Fruit fly (Drosophila melanogaster) whole organism, wandering third instar larva: ENCODE data around the gene CG31525.

Source experiments
- CG32264 ChIP-seq: fragments of 200-800 bp; sonication (Bioruptor generic); optimal IDR thresholded peaks from 2 replicates; lab custom pipeline; 2016; ENCODE audit warnings: missing biosample characterization, missing genetic modification characterization
- CG9705 ChIP-seq: fragments of 200-800 bp; sonication (Bioruptor generic); optimal IDR thresholded peaks from 2 replicates; lab custom pipeline; 2018; ENCODE audit warnings: missing biosample characterization, mild to moderate bottlenecking, missing genetic modification characterization
- CrebA ChIP-seq: fragments of 200-800 bp; sonication (Bioruptor generic); optimal IDR thresholded peaks from 2 replicates; lab custom pipeline; 2016; ENCODE audit warnings: missing biosample characterization, mild to moderate bottlenecking, missing genetic modification characterization, borderline replicate concordance
- Dfd ChIP-seq: fragments of >200 bp; optimal IDR thresholded peaks from 2 replicates; lab custom pipeline; 2017; ENCODE audit warnings: missing biosample characterization, missing genetic modification characterization
- Dif ChIP-seq: fragments of 200-275, 200-300 bp; sonication (Bioruptor generic); optimal IDR thresholded peaks from 2 replicates; lab custom pipeline; 2018; ENCODE audit warnings: missing biosample characterization, missing genetic modification characterization; ENCODE audit not compliant: partially characterized antibody
- GATAd ChIP-seq: sonication (Bioruptor generic); optimal IDR thresholded peaks from 2 replicates; lab custom pipeline; 2016; ENCODE audit warnings: missing biosample characterization, missing genetic modification characterization
- HLH106 ChIP-seq: fragments of 200-800 bp; optimal IDR thresholded peaks from 3 replicates; lab custom pipeline; 2019; ENCODE audit warnings: missing biosample characterization, mild to moderate bottlenecking, missing genetic modification characterization, moderate library complexity
- Hnf4 ChIP-seq: fragments of 200-800 bp; sonication (Bioruptor generic); optimal IDR thresholded peaks from 2 replicates; lab custom pipeline; 2016; ENCODE audit warnings: missing biosample characterization, mild to moderate bottlenecking, missing genetic modification characterization
- Hr78 ChIP-seq: fragments of >200 bp; optimal IDR thresholded peaks from 2 replicates; lab custom pipeline; 2017; ENCODE audit warnings: missing biosample characterization, missing genetic modification characterization
- Hr83 ChIP-seq: fragments of 200-300 bp; sonication (Bioruptor generic); optimal IDR thresholded peaks from 2 replicates; lab custom pipeline; 2016; ENCODE audit warnings: missing biosample characterization, mild to moderate bottlenecking, missing genetic modification characterization, moderate library complexity; ENCODE audit not compliant: poor library complexity, severe bottlenecking
- Jra ChIP-seq: sonication (Bioruptor generic); optimal IDR thresholded peaks from 2 replicates; lab custom pipeline; 2016; ENCODE audit warnings: missing biosample characterization, missing genetic modification characterization
- N ChIP-seq: fragments of >200 bp; optimal IDR thresholded peaks from 2 replicates; lab custom pipeline; 2018; ENCODE audit warnings: missing biosample characterization, missing external identifiers, missing genetic modification characterization
- OdsH ChIP-seq: fragments of 200-800 bp; sonication (Bioruptor generic); optimal IDR thresholded peaks from 2 replicates; lab custom pipeline; 2016; ENCODE audit warnings: missing biosample characterization, mild to moderate bottlenecking, missing genetic modification characterization
- Rel ChIP-seq, 2 experiments: fragments of 200-800 bp; sonication (Bioruptor generic) in 1 of 2; optimal IDR thresholded peaks; 2 replicates in 1 of 2; 3 replicates in 1 of 2; lab custom pipeline; 2016 to 2019; ENCODE audit warnings: mild to moderate bottlenecking in 2 of 2, missing biosample characterization in 2 of 2, missing genetic modification characterization in 2 of 2, moderate library complexity in 1 of 2
- Sp1 ChIP-seq: fragments of 200-800 bp; sonication (Bioruptor generic); optimal IDR thresholded peaks from 3 replicates; lab custom pipeline; 2019; ENCODE audit warnings: missing biosample characterization, mild to moderate bottlenecking, missing genetic modification characterization, moderate library complexity
- Vsx2 ChIP-seq: fragments of 200-300, 225-300 bp; sonication (Bioruptor generic); optimal IDR thresholded peaks from 2 replicates; lab custom pipeline; 2018; ENCODE audit warnings: missing biosample characterization, missing genetic modification characterization; ENCODE audit not compliant: partially characterized antibody
- br ChIP-seq: fragments of 200-800 bp; sonication (Bioruptor generic); optimal IDR thresholded peaks from 2 replicates; lab custom pipeline; 2016; ENCODE audit warnings: missing biosample characterization, missing genetic modification characterization
- dl ChIP-seq, 2 experiments: fragments of 175-275, 200-275 bp in 1 of 2; fragments of 200-275 bp in 1 of 2; sonication (Bioruptor generic); optimal IDR thresholded peaks; lab custom pipeline; 2018; ENCODE audit warnings: mild to moderate bottlenecking in 2 of 2, missing biosample characterization in 2 of 2, missing genetic modification characterization in 2 of 2, moderate library complexity in 2 of 2; ENCODE audit not compliant: partially characterized antibody in 2 of 2, insufficient read depth in 1 of 2
- dmrt93B ChIP-seq: fragments of 200-800 bp; sonication (Bioruptor generic); optimal IDR thresholded peaks from 2 replicates; lab custom pipeline; 2018; ENCODE audit warnings: missing biosample characterization, mild to moderate bottlenecking, missing genetic modification characterization
- dsf ChIP-seq: sonication (Bioruptor generic); optimal IDR thresholded peaks from 2 replicates; lab custom pipeline; 2016; ENCODE audit warnings: missing biosample characterization, missing genetic modification characterization, borderline replicate concordance
- ey ChIP-seq: fragments of 200-800 bp; sonication (Bioruptor generic); optimal IDR thresholded peaks from 2 replicates; lab custom pipeline; 2016; ENCODE audit warnings: missing biosample characterization, missing genetic modification characterization
- foxo ChIP-seq, 2 experiments: fragments of 200-800 bp; sonication (Bioruptor generic); optimal IDR thresholded peaks; 2 replicates in 1 of 2; 3 replicates in 1 of 2; lab custom pipeline; 2016 to 2017; ENCODE audit warnings: missing biosample characterization in 2 of 2, missing genetic modification characterization in 2 of 2
- fru ChIP-seq: fragments of 200-800 bp; sonication (Bioruptor generic); optimal IDR thresholded peaks from 3 replicates; lab custom pipeline; 2016; ENCODE audit warnings: missing biosample characterization, mild to moderate bottlenecking, missing genetic modification characterization
- h ChIP-seq: fragments of 200-800 bp; sonication (Bioruptor generic); optimal IDR thresholded peaks from 3 replicates; lab custom pipeline; 2016; ENCODE audit warnings: missing biosample characterization, mild to moderate bottlenecking, missing genetic modification characterization
- pan ChIP-seq: fragments of >200 bp; optimal IDR thresholded peaks from 2 replicates; lab custom pipeline; 2017
- psq ChIP-seq: fragments of 200-800 bp; sonication (Bioruptor generic); optimal IDR thresholded peaks from 3 replicates; lab custom pipeline; 2017; ENCODE audit warnings: missing biosample characterization, mild to moderate bottlenecking, missing genetic modification characterization, moderate library complexity
- rgr ChIP-seq: fragments of 200-800 bp; sonication (Bioruptor generic); optimal IDR thresholded peaks from 3 replicates; lab custom pipeline; 2016; ENCODE audit warnings: missing biosample characterization, mild to moderate bottlenecking, missing genetic modification characterization
- sage ChIP-seq: fragments of 200-800 bp; sonication (Bioruptor generic); optimal IDR thresholded peaks from 2 replicates; lab custom pipeline; 2016; ENCODE audit warnings: missing biosample characterization, mild to moderate bottlenecking, missing genetic modification characterization
- sv ChIP-seq: fragments of 200-800 bp; sonication (Bioruptor generic); optimal IDR thresholded peaks from 3 replicates; lab custom pipeline; 2016; ENCODE audit warnings: missing biosample characterization, missing genetic modification characterization
- tai ChIP-seq: sonication (Bioruptor generic); optimal IDR thresholded peaks from 2 replicates; lab custom pipeline; 2016; ENCODE audit warnings: missing biosample characterization, missing genetic modification characterization
- usp ChIP-seq: fragments of >200 bp; optimal IDR thresholded peaks from 2 replicates; lab custom pipeline; 2017; ENCODE audit warnings: missing biosample characterization, missing genetic modification characterization

CG31525 gene

DNA sequence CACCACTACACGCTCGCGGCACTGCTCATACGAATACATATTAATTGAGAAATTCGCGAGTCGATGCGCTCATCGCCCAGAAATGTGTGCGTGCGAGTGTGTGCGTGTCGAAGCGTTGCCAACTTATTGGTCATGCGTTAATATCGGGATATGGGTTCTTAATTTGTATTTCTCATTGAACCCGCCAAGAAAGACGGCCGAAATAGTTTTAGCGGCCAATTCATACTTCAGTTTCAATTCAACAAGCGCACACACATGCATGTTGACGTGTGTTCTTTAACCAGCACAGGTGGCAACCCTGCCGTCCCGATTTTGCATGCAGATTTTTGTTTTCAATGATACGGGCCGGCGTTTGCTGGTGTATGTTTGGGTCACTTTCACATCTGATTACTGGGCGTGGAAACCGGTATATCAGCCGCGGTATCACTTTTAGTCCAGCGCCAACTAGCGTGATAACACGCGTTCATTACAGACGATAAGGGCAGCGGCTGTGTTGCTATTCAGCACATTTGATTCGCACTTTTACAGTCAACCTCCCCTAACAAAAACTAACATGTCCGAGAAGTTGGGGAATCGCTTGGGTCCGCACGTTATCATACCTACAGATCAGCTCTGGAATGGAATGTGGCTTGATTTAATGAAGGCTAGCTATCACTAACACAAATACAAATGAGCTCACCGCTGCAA, 23.0 kb upstream of the CG31525 start:
- TF ChIP-seq CG32264 (GFP tag; lab: Kevin White, UChicago) (peak; percentile 23), tai (GFP tag; lab: Kevin White, UChicago) (no peak), h (GFP tag; lab: Kevin White, UChicago) (peak; percentile 73), Hnf4 (GFP tag; lab: Kevin White, UChicago) (peak; percentile 53), CG9705 (GFP tag; lab: Kevin White, UChicago) (peak; percentile 19), Hr78 (no peak), Sp1 (GFP tag; lab: Kevin White, UChicago) (peak; percentile 38), foxo (GFP tag; optimal IDR thresholded peaks at IDR 0.05; lab: Kevin White, UChicago) (peak; percentile 21 to 76), Jra (GFP tag; lab: Kevin White, UChicago) (peak; percentile 89), usp (GFP tag; lab: Kevin White, UChicago) (no peak), Hr83 (GFP tag; lab: Kevin White, UChicago) (no peak), Rel (GFP tag; optimal IDR thresholded peaks at IDR 0.05; lab: Kevin White, UChicago) (no peak), Rel (tag; optimal IDR thresholded peaks at IDR 0.05; lab: Kevin White, UChicago) (peak; percentile 32), N (no peak), sage (GFP tag; lab: Kevin White, UChicago) (no peak), OdsH (GFP tag; lab: Kevin White, UChicago) (peak; percentile 46), psq (GFP tag; lab: Kevin White, UChicago) (peak; percentile 35), HLH106 (tag; lab: Kevin White, UChicago) (peak; percentile 32), ey (GFP tag; lab: Kevin White, UChicago) (peak; percentile 40), dl (GFP tag; optimal IDR thresholded peaks at IDR 0.05; lab: Kevin White, UChicago; ENCODE audit: insufficient read depth in 1 of 2, partially characterized antibody in 2 of 2) (peak in 1 of 2 experiments; percentile 51), br (peak; percentile 65), fru (GFP tag; lab: Kevin White, UChicago) (peak; percentile 63), rgr (GFP tag; lab: Kevin White, UChicago) (peak; percentile 71)

DNA sequence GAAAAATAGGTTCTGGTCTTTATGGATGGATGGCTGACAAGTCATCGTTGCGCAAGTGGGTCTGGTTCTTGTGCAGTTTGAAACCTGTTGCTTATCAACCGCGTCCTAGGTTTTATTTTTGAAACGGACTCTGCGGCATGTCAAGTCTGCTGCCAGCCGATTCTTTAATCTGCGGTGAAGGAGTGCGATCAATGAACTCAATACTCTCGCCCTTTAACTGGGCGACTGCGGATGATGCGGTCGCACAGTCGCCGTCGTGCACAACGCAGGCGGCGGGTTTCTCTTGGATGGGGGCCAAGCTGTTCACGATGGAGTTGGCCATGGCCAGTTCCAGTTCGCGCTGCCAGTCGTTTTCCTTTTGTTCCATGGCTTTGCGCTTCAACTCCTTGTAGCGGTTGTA, 19.5 kb upstream of the CG31525 start:
- TF ChIP-seq Hnf4 (GFP tag; lab: Kevin White, UChicago): no peak
- TF ChIP-seq h (GFP tag; lab: Kevin White, UChicago): no peak
- no peak for TF ChIP-seq dsf (GFP tag; lab: Kevin White, UChicago)
- no peak for TF ChIP-seq usp (GFP tag; lab: Kevin White, UChicago)
- no peak for TF ChIP-seq pan (lab: Kevin White, UChicago)
- no peak for TF ChIP-seq dmrt93B
- no peak for TF ChIP-seq foxo (GFP tag; optimal IDR thresholded peaks at IDR 0.05; lab: Kevin White, UChicago)
- no peak for TF ChIP-seq Rel (GFP tag; optimal IDR thresholded peaks at IDR 0.05; lab: Kevin White, UChicago)
- TF ChIP-seq Rel (tag; optimal IDR thresholded peaks at IDR 0.05; lab: Kevin White, UChicago): no peak
- no peak for TF ChIP-seq CrebA
- TF ChIP-seq N: no peak
- TF ChIP-seq CG9705 (GFP tag; lab: Kevin White, UChicago): no peak

DNA sequence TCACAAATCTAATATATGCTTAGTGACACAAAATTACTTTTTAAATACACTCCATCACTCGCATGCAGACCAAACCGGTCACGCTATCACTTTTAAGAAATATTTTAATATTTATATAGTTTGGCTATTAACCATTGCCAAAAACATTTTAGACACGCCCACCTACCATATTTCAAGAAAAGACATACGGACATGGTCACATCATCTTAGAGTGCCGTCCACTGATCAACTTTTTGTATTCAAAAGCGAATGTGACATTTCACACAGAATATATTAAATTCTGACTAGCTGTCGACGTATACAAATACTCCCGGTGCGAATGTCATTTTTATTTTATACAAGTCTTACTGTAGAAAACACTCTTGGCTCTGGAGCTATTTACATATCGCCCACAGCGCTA, 10.7 kb upstream of the CG31525 start, which contains the start of gene CG31528:
CG31528 (plus strand) TSS at position 301 of the 400 bp plus-strand sequence.
- TF ChIP-seq Jra (GFP tag; lab: Kevin White, UChicago): no peak
- no peak for TF ChIP-seq tai (GFP tag; lab: Kevin White, UChicago)
- TF ChIP-seq foxo (GFP tag; optimal IDR thresholded peaks at IDR 0.05; lab: Kevin White, UChicago): no peak
- no peak for TF ChIP-seq h (GFP tag; lab: Kevin White, UChicago)
- no peak for TF ChIP-seq Rel (GFP tag; optimal IDR thresholded peaks at IDR 0.05; lab: Kevin White, UChicago)
- no peak for TF ChIP-seq Rel (tag; optimal IDR thresholded peaks at IDR 0.05; lab: Kevin White, UChicago)
- no peak for TF ChIP-seq HLH106 (tag; lab: Kevin White, UChicago)
- no peak for TF ChIP-seq CG9705 (GFP tag; lab: Kevin White, UChicago)
- TF ChIP-seq dmrt93B: no peak
- TF ChIP-seq, all 38 proteins: peak for 0

DNA sequence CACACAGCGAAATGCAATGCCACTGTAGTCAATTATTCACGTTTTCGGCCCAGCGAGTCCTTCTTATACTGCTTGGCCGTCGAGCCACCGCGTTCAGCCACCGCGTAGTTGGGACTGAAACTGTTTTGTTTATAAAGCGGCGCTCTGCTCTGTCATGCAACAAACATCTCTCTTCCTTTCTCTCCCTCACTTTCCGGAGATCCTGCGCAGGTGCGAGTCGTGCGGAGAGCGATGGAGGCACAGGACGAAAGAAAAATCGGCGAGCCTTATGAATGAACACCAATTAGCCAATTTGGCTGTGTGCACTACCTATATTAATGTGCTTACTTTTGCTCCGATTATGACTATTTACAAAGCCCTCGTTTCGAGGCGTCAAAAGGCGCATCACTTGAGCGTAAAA, 7.3 kb upstream of the CG31525 start, which contains the start of gene CG32944:
CG32944 (minus strand) TSS at position 97 of the 400 bp plus-strand sequence.
- TF ChIP-seq Dif (GFP tag; lab: Kevin White, UChicago) (peak; percentile 38), h (GFP tag; lab: Kevin White, UChicago) (no peak), Hr78 (no peak), Hr83 (GFP tag; lab: Kevin White, UChicago) (no peak), Dfd (no peak), sv (no peak), ey (GFP tag; lab: Kevin White, UChicago) (no peak), tai (GFP tag; lab: Kevin White, UChicago) (no peak), Hnf4 (GFP tag; lab: Kevin White, UChicago) (no peak), Vsx2 (peak; percentile 58), Rel (GFP tag; optimal IDR thresholded peaks at IDR 0.05; lab: Kevin White, UChicago) (no peak), Rel (tag; optimal IDR thresholded peaks at IDR 0.05; lab: Kevin White, UChicago) (no peak), GATAd (GFP tag; lab: Kevin White, UChicago) (no peak)
